Worm (Caenorhabditis elegans): ENCODE results near the gene npax-3.

- no peak for TF ChIP-seq ztf-23 (GFP tag; IDR thresholded peaks at IDR 0.05)
- TF ChIP-seq flt-1 (GFP tag; IDR thresholded peaks at IDR 0.05), result no peak
- TF ChIP-seq ztf-29 (GFP tag; IDR thresholded peaks at IDR 0.05), result no peak
- no peak for TF ChIP-seq cog-1 (tag; optimal IDR thresholded peaks at IDR 0.05)
- TF ChIP-seq med-1 (GFP tag; optimal IDR thresholded peaks at IDR 0.05; ENCODE audit: insufficient read depth), result no peak
- no peak for TF ChIP-seq tab-1 (GFP tag; IDR thresholded peaks at IDR 0.05)
Measured at ce11 chrIV:10876844-10877243, 48.9 kb upstream of the npax-3 start, which contains the start of gene fipr-14.
